Worm (Caenorhabditis elegans) whole organism, early embryonic: Measurements from ENCODE around the gene dph-2.
A peak's percentile ranks its signal among the peaks of the same experiment; 100 is the strongest.

ENCODE experiments used
- B0310.2 ChIP-seq: sonication (generic microtip); optimal IDR thresholded peaks from 2 replicates; lab custom pipeline; 2016; ENCODE audit warnings: mild to moderate bottlenecking, missing genetic modification characterization, missing compliant biosample characterization
- F13C5.2 ChIP-seq: sonication (generic microtip); optimal IDR thresholded peaks from 2 replicates; lab custom pipeline; 2017; ENCODE audit warnings: mild to moderate bottlenecking, missing genetic modification characterization, inconsistent platforms, missing compliant biosample characterization
- aly-1 ChIP-seq: sonication (generic microtip); optimal IDR thresholded peaks from 2 replicates; lab custom pipeline; 2016; ENCODE audit warnings: missing genetic modification characterization, missing compliant biosample characterization
- ama-1 ChIP-seq: fragments of 150-350 bp; optimal IDR thresholded peaks from 2 replicates; lab custom pipeline; 2014
- ceh-13 ChIP-seq: fragments of 200-800 bp; sonication (Bioruptor generic); optimal IDR thresholded peaks from 2 replicates; lab custom pipeline; 2018; ENCODE audit warnings: mild to moderate bottlenecking, missing genetic modification characterization, missing compliant biosample characterization
- ceh-36 ChIP-seq: sonication (generic microtip); optimal IDR thresholded peaks from 2 replicates; lab custom pipeline; 2016; ENCODE audit warnings: missing genetic modification characterization, inconsistent platforms, missing compliant biosample characterization
- ets-7 ChIP-seq: sonication (generic microtip); optimal IDR thresholded peaks from 2 replicates; lab custom pipeline; 2016; ENCODE audit warnings: missing genotype, missing genetic modification characterization, missing compliant biosample characterization
- flt-1 ChIP-seq: fragments of 200-800 bp; sonication (Bioruptor generic); IDR thresholded peaks from 2 replicates; pipeline ENCODE4 v1.3.6; 2022; ENCODE audit warnings: missing genetic modification characterization, missing compliant biosample characterization
- hmbx-1 ChIP-seq: sonication (generic microtip); optimal IDR thresholded peaks from 2 replicates; lab custom pipeline; 2016; ENCODE audit warnings: mild to moderate bottlenecking, missing genetic modification characterization, missing compliant biosample characterization
- hmg-4 ChIP-seq: fragments of 200-800 bp; sonication (Bioruptor generic); optimal IDR thresholded peaks from 2 replicates; lab custom pipeline; 2018; ENCODE audit warnings: mild to moderate bottlenecking, missing genetic modification characterization, missing compliant biosample characterization
- hnd-1 ChIP-seq: sonication (generic microtip); optimal IDR thresholded peaks from 2 replicates; lab custom pipeline; 2016; ENCODE audit warnings: missing genetic modification characterization, missing compliant biosample characterization
- pes-1 ChIP-seq: fragments of 200-800 bp; sonication (Bioruptor generic); IDR thresholded peaks from 2 replicates; pipeline ENCODE4 v1.3.6; 2022; ENCODE audit warnings: missing genetic modification reagents, missing genetic modification characterization, missing compliant biosample characterization
- scrt-1 ChIP-seq: fragments of 200-800 bp; sonication (Bioruptor generic); IDR thresholded peaks from 2 replicates; pipeline ENCODE4 v1.3.6; 2022; ENCODE audit warnings: missing genetic modification characterization, missing compliant biosample characterization
- sea-1 ChIP-seq: fragments of 200-800 bp; sonication (Bioruptor generic); conservative IDR thresholded peaks from 2 replicates; pipeline ENCODE4 v1.3.6; 2022; ENCODE audit warnings: missing genetic modification characterization, missing compliant biosample characterization
- tbx-11 ChIP-seq: fragments of 200-800 bp; sonication (Bioruptor generic); IDR thresholded peaks from 2 replicates; pipeline ENCODE4 v1.3.6; 2022; ENCODE audit warnings: missing genetic modification characterization, missing compliant biosample characterization
- tbx-37 ChIP-seq: fragments of 200-800 bp; sonication (Bioruptor generic); conservative IDR thresholded peaks from 2 replicates; pipeline ENCODE4 v1.3.6; 2022; ENCODE audit warnings: missing genetic modification reagents, missing genetic modification characterization, missing compliant biosample characterization
- tra-4 ChIP-seq: sonication (generic microtip); optimal IDR thresholded peaks from 2 replicates; lab custom pipeline; 2017; ENCODE audit warnings: missing genetic modification characterization, missing compliant biosample characterization

dph-2 gene

DNA sequence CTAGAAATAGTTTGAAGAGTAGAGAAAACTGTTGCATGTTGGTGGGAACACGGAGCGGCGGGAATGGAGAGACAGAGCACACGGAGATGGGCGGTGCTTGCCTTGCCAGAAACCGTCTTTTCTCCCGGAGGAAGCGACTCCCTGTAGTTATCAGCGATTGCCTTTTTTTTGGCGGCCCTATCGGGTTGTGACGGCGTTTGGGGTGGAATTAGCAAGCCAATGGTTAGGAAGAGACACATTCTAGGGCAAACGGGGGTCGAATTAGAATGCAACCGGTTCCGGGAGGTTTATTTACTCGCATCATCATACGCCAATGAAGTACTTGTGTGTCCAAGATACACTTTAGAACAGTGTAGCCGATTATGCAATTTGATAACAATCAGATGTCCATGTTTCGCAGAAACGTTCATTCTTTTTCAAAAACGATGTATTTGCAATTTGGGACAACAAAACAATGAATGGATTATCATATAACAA, 56.4 kb downstream of the dph-2 start, which contains the start of gene lact-3:
TSS of gene lact-3 (minus strand) at position 51 of the 477 bp plus-strand sequence.
- TF ChIP-seq B0310.2 (tag; lab: Kevin White, UChicago) = no peak
- 0 out of 2 replicates have a peak, but pooled peaks have one; percentile 9 for TF ChIP-seq sea-1 (GFP tag; lab: Robert Waterston, UW)

DNA sequence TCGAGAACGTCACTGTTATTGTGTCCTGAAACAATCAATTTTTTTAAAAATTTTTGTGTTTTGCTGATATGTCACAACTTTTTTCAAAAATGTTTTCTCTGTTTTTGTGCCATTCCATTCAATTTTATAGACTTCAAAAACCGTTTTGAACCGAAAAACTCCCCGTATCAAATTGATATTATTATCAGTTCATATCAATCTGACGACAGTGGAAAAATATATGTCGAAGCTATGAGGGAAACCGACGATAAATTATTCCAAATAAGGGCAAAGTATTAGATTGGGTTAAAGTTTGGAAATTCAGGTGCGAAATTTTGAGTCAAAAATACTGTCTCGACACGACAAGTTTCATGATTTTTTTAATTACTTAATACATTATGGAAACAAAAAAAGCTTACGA, 57.7 kb downstream of the dph-2 start:
- TF ChIP-seq B0310.2 (tag; lab: Kevin White, UChicago) (no peak), ceh-36 (tag; lab: Kevin White, UChicago) (no peak), ceh-13 (GFP tag; lab: Kevin White, UChicago) (no peak), ama-1 (lab: Kevin White, UChicago) (no peak), scrt-1 (GFP tag; lab: Robert Waterston, UW) (no peak), sea-1 (GFP tag; lab: Robert Waterston, UW) (no peak), hmg-4 (GFP tag; lab: Kevin White, UChicago) (no peak), tbx-37 (GFP tag; lab: Robert Waterston, UW) (no peak), aly-1 (tag; lab: Kevin White, UChicago) (no peak), hmbx-1 (tag; lab: Kevin White, UChicago) (no peak), flt-1 (GFP tag; lab: Robert Waterston, UW) (no peak), hnd-1 (tag; lab: Kevin White, UChicago) (no peak), tra-4 (no peak)

DNA sequence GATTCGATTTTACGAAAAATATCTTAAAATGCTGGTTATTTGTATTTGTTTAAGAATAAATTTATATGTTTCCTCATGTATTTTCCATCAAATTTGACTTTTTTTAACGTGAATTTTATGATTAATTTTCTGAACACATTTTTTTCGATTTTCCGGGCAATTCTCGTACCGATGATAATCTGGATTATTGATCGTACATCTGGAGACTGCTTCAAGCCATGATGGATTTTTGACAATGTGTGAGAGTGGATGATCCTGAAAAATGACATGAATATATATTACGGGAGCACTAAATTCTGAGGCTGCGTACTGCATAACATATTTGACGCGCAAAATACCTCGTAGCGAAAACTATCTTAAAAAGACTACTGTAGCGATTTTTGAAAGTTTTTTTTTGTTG, 59.7 kb downstream of the dph-2 start:
- TF ChIP-seq ama-1 (lab: Kevin White, UChicago) (no peak), ceh-36 (tag; lab: Kevin White, UChicago) (no peak), tbx-37 (GFP tag; lab: Robert Waterston, UW) (no peak), tbx-11 (GFP tag; lab: Robert Waterston, UW) (no peak), hmbx-1 (tag; lab: Kevin White, UChicago) (no peak), B0310.2 (tag; lab: Kevin White, UChicago) (no peak), F13C5.2 (tag; lab: Kevin White, UChicago) (no peak), ets-7 (tag; lab: Kevin White, UChicago) (no peak), scrt-1 (GFP tag; lab: Robert Waterston, UW) (no peak), pes-1 (GFP tag; lab: Robert Waterston, UW) (no peak), flt-1 (GFP tag; lab: Robert Waterston, UW) (no peak), hmg-4 (GFP tag; lab: Kevin White, UChicago) (no peak), sea-1 (GFP tag; lab: Robert Waterston, UW) (no peak)

DNA sequence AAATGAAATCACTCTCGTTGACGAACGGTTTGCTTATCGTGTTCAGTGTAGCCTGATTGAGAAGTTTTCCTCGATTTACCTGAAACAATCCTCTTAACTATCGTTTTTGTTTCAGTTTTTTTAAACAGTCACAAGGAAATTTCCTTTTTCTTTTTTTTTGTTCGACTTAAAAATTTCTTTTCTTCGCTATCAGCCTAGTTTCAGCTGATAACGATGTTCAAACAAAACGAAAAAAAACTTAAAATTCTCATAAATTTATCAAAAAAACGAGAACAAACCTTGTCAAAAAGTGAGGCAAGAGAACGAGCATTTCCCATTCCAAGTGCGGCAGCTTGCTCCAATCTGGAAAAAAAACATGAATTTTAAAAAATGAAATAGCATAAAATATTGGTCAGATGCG, 60.5 kb downstream of the dph-2 start:
- no peak for TF ChIP-seq hnd-1 (tag; lab: Kevin White, UChicago)
- no peak for TF ChIP-seq pes-1 (GFP tag; lab: Robert Waterston, UW)
- TF ChIP-seq aly-1 (tag; lab: Kevin White, UChicago) = no peak
- TF ChIP-seq hmbx-1 (tag; lab: Kevin White, UChicago) = no peak
- no peak for TF ChIP-seq tbx-11 (GFP tag; lab: Robert Waterston, UW)
- TF ChIP-seq tbx-37 (GFP tag; lab: Robert Waterston, UW) = no peak
- no peak for TF ChIP-seq flt-1 (GFP tag; lab: Robert Waterston, UW)
- TF ChIP-seq tra-4 = no peak
- TF ChIP-seq F13C5.2 (tag; lab: Kevin White, UChicago) = no peak
- no peak for TF ChIP-seq sea-1 (GFP tag; lab: Robert Waterston, UW)
- no peak for TF ChIP-seq scrt-1 (GFP tag; lab: Robert Waterston, UW)
- no peak for TF ChIP-seq hmg-4 (GFP tag; lab: Kevin White, UChicago)
- no peak for TF ChIP-seq ceh-13 (GFP tag; lab: Kevin White, UChicago)
- no peak for TF ChIP-seq B0310.2 (tag; lab: Kevin White, UChicago)
